Fruit fly (Drosophila melanogaster): ENCODE results near the gene CG10650.

Gene CG10650

dm6 chr2L:18945765-18946552 is 49.8 kb downstream of the CG10650 start, which contains the start of gene CG46304 (continued):
- TF ChIP-seq CG12071 (GFP tag; optimal IDR thresholded peaks at IDR 0.05) (no peak), wek (GFP tag; optimal IDR thresholded peaks at IDR 0.05) (no peak), CG33557 (GFP tag; optimal IDR thresholded peaks at IDR 0.05) (no peak), sr (GFP tag; IDR thresholded peaks at IDR 0.05) (no peak), NfI (GFP tag; optimal IDR thresholded peaks at IDR 0.05) (no peak), bigmax (GFP tag; optimal IDR thresholded peaks at IDR 0.05) (no peak), CG13775 (GFP tag; optimal IDR thresholded peaks at IDR 0.05) (no peak), ara (GFP tag; IDR thresholded peaks at IDR 0.05) (no peak), jigr1 (GFP tag; IDR thresholded peaks at IDR 0.05) (no peak)

- TF ChIP-seq Nf-YC (tag; optimal IDR thresholded peaks at IDR 0.05): peak; percentile 71
- TF ChIP-seq CG3847 (GFP tag; IDR thresholded peaks at IDR 0.05): no peak
- no peak for TF ChIP-seq pum (GFP tag; optimal IDR thresholded peaks at IDR 0.05)
- no peak for TF ChIP-seq stc (GFP tag; IDR thresholded peaks at IDR 0.05)
- no peak for TF ChIP-seq CG16815 (GFP tag; optimal IDR thresholded peaks at IDR 0.05)
- TF ChIP-seq Fer3 (tag; optimal IDR thresholded peaks at IDR 0.05): no peak
- no peak for TF ChIP-seq H2.0 (GFP tag; IDR thresholded peaks at IDR 0.05)
- TF ChIP-seq dimm (GFP tag; IDR thresholded peaks at IDR 0.05): no peak
- TF ChIP-seq Hand (GFP tag; optimal IDR thresholded peaks at IDR 0.05): peak; percentile 52
- no peak for TF ChIP-seq Hr3 (GFP tag; optimal IDR thresholded peaks at IDR 0.05)
- TF ChIP-seq hkb (optimal IDR thresholded peaks at IDR 0.05): no peak
- no peak for TF ChIP-seq hkb (GFP tag; IDR thresholded peaks at IDR 0.05)
- TF ChIP-seq CG11560 (tag; IDR thresholded peaks at IDR 0.05): no peak
- no peak for TF ChIP-seq Bdp1 (GFP tag; optimal IDR thresholded peaks at IDR 0.05)
- TF ChIP-seq lab (GFP tag; optimal IDR thresholded peaks at IDR 0.05): peak; percentile 60
- TF ChIP-seq CG11504 (tag; optimal IDR thresholded peaks at IDR 0.05): peak; percentile 27
- TF ChIP-seq HLH3B (GFP tag; IDR thresholded peaks at IDR 0.05): no peak
- TF ChIP-seq CG4730 (GFP tag; IDR thresholded peaks at IDR 0.05): no peak
- TF ChIP-seq amos (GFP tag; IDR thresholded peaks at IDR 0.05; ENCODE audit: partially characterized antibody): no peak
- TF ChIP-seq br (optimal IDR thresholded peaks at IDR 0.05): no peak
- TF ChIP-seq CG10366 (GFP tag; IDR thresholded peaks at IDR 0.05): no peak
- no peak for TF ChIP-seq CG12942 (GFP tag; optimal IDR thresholded peaks at IDR 0.05)
- TF ChIP-seq CG6654 (GFP tag; optimal IDR thresholded peaks at IDR 0.05): no peak
- TF ChIP-seq CG15011 (GFP tag; optimal IDR thresholded peaks at IDR 0.05): no peak
- no peak for TF ChIP-seq unpg (GFP tag; optimal IDR thresholded peaks at IDR 0.05)
- no peak for TF ChIP-seq C15 (GFP tag; IDR thresholded peaks at IDR 0.05)
- no peak for TF ChIP-seq HLH54F (GFP tag; optimal IDR thresholded peaks at IDR 0.05)
- no peak for TF ChIP-seq gcm (GFP tag; optimal IDR thresholded peaks at IDR 0.05)
- TF ChIP-seq CHES-1-like (GFP tag; optimal IDR thresholded peaks at IDR 0.05): no peak
- no peak for TF ChIP-seq kay (GFP tag; optimal IDR thresholded peaks at IDR 0.05)
- no peak for TF ChIP-seq Ets65A (GFP tag)
- TF ChIP-seq CG43689 (GFP tag; IDR thresholded peaks at IDR 0.05): no peak
- no peak for TF ChIP-seq fd3F (GFP tag; optimal IDR thresholded peaks at IDR 0.05)
- no peak for TF ChIP-seq disco-r (GFP tag; optimal IDR thresholded peaks at IDR 0.05)
- TF ChIP-seq CG9932 (GFP tag; IDR thresholded peaks at IDR 0.05): no peak
- no peak for TF ChIP-seq NFAT (GFP tag; IDR thresholded peaks at IDR 0.05)
- TF ChIP-seq CG31365 (tag; optimal IDR thresholded peaks at IDR 0.05): peak; percentile 33
- no peak for TF ChIP-seq bab2 (GFP tag; optimal IDR thresholded peaks at IDR 0.05)
- no peak for TF ChIP-seq CG1529 (GFP tag; optimal IDR thresholded peaks at IDR 0.05)
- TF ChIP-seq aop (GFP tag; IDR thresholded peaks at IDR 0.05): no peak
Measured at dm6 chr2L:18944175-18945012, 51.3 kb downstream of the CG10650 start.

Data from whole organism, embryonic.